Worm (Caenorhabditis elegans) whole organism, mixed stage, embryonic: Measurements from ENCODE around the gene C54F6.19.

Experiments
- M03D4.4 ChIP-seq: sonication (generic microtip); optimal IDR thresholded peaks from 2 replicates; lab custom pipeline; 2017; ENCODE audit warnings: mild to moderate bottlenecking, missing genetic modification characterization, missing compliant biosample characterization
- bed-3 ChIP-seq: fragments of 200-800 bp; sonication (Bioruptor generic); optimal IDR thresholded peaks from 3 replicates; lab custom pipeline; 2018; ENCODE audit warnings: mild to moderate bottlenecking, missing genetic modification characterization, moderate library complexity, missing compliant biosample characterization
- blmp-1 ChIP-seq: fragments of 150-350 bp; optimal IDR thresholded peaks from 2 replicates; lab custom pipeline; 2014; ENCODE audit warnings: missing biosample characterization, missing genetic modification characterization
- ceh-39 ChIP-seq: fragments of 150-350 bp; optimal IDR thresholded peaks from 2 replicates; lab custom pipeline; 2014; ENCODE audit warnings: missing biosample characterization, missing genetic modification characterization
- ces-1 ChIP-seq: fragments of 150-350 bp; optimal IDR thresholded peaks from 2 replicates; lab custom pipeline; 2014; ENCODE audit warnings: missing biosample characterization, missing genetic modification reagents, missing genetic modification characterization
- cnd-1 ChIP-seq: fragments of 200-800 bp; sonication (Bioruptor generic); optimal IDR thresholded peaks from 2 replicates; lab custom pipeline; 2018; ENCODE audit warnings: mild to moderate bottlenecking, missing genetic modification characterization, missing compliant biosample characterization
- drap-1 ChIP-seq: fragments of 200-800 bp; sonication (Bioruptor generic); optimal IDR thresholded peaks from 3 replicates; lab custom pipeline; 2018; ENCODE audit warnings: mild to moderate bottlenecking, missing genetic modification characterization, missing compliant biosample characterization
- elt-1 ChIP-seq: sonication (generic microtip); optimal IDR thresholded peaks from 2 replicates; lab custom pipeline; 2017; ENCODE audit warnings: missing genetic modification characterization, mild to moderate bottlenecking, missing compliant biosample characterization, antibody characterized with exemption, moderate library complexity, borderline replicate concordance; ENCODE audit not compliant: insufficient read depth
- elt-3 ChIP-seq: fragments of 150-350 bp; optimal IDR thresholded peaks from 2 replicates; lab custom pipeline; 2014; ENCODE audit warnings: missing biosample characterization, missing genetic modification characterization
- flh-1 ChIP-seq: fragments of 200-800 bp; sonication (Bioruptor generic); optimal IDR thresholded peaks from 2 replicates; lab custom pipeline; 2018; ENCODE audit warnings: mild to moderate bottlenecking, missing genetic modification characterization, moderate library complexity, missing compliant biosample characterization
- ham-2 ChIP-seq: fragments of 200-800 bp; sonication (Bioruptor generic); optimal IDR thresholded peaks from 2 replicates; lab custom pipeline; 2018; ENCODE audit warnings: mild to moderate bottlenecking, missing genetic modification characterization, missing compliant biosample characterization
- hlh-1 ChIP-seq: fragments of 150-350 bp; optimal IDR thresholded peaks from 2 replicates; lab custom pipeline; 2014; ENCODE audit warnings: missing biosample characterization, missing genetic modification reagents, missing genetic modification characterization
- lin-13 ChIP-seq: fragments of 150-350 bp; optimal IDR thresholded peaks from 2 replicates; lab custom pipeline; 2014; ENCODE audit warnings: missing biosample characterization, missing genetic modification characterization
- lsy-2 ChIP-seq: fragments of 150-350 bp; optimal IDR thresholded peaks from 2 replicates; lab custom pipeline; 2014; ENCODE audit warnings: missing biosample characterization, missing genetic modification characterization
- mab-5 ChIP-seq: fragments of 150-350 bp; optimal IDR thresholded peaks from 2 replicates; lab custom pipeline; 2014; ENCODE audit warnings: missing biosample characterization, missing genetic modification characterization
- mep-1 ChIP-seq: fragments of 150-350 bp; optimal IDR thresholded peaks from 2 replicates; lab custom pipeline; 2017; ENCODE audit warnings: missing biosample characterization, missing genetic modification reagents, missing genetic modification characterization, inconsistent platforms
- nhr-2 ChIP-seq: fragments of 150-350 bp; optimal IDR thresholded peaks from 2 replicates; lab custom pipeline; 2014; ENCODE audit warnings: missing biosample characterization, missing genetic modification characterization
- nhr-237 ChIP-seq: fragments of 150-350 bp; optimal IDR thresholded peaks from 2 replicates; lab custom pipeline; 2014; ENCODE audit warnings: missing biosample characterization, missing genetic modification characterization
- nhr-28 ChIP-seq: fragments of 150-350 bp; optimal IDR thresholded peaks from 2 replicates; lab custom pipeline; 2014; ENCODE audit warnings: missing biosample characterization, missing genetic modification characterization
- pha-4 ChIP-seq: fragments of 150-350 bp; optimal IDR thresholded peaks from 2 replicates; lab custom pipeline; 2018; ENCODE audit warnings: missing biosample characterization, missing genetic modification reagents, missing genetic modification characterization
- sem-2 ChIP-seq: fragments of 200-800 bp; sonication (Bioruptor generic); optimal IDR thresholded peaks from 2 replicates; lab custom pipeline; 2018; ENCODE audit warnings: mild to moderate bottlenecking, missing genetic modification characterization, missing compliant biosample characterization
- snpc-4 ChIP-seq: fragments of 150-350 bp; optimal IDR thresholded peaks from 2 replicates; lab custom pipeline; 2014; ENCODE audit warnings: missing biosample characterization, missing genetic modification characterization
- sptf-1 ChIP-seq: sonication (generic microtip); optimal IDR thresholded peaks from 2 replicates; lab custom pipeline; 2017; ENCODE audit warnings: mild to moderate bottlenecking, missing genetic modification characterization, moderate library complexity, missing compliant biosample characterization
- tbx-8 ChIP-seq: fragments of 200-800 bp; sonication (Bioruptor generic); optimal IDR thresholded peaks from 2 replicates; lab custom pipeline; 2018; ENCODE audit warnings: mild to moderate bottlenecking, missing genetic modification characterization, moderate library complexity, missing compliant biosample characterization
- unc-120 ChIP-seq: sonication (generic microtip); optimal IDR thresholded peaks from 2 replicates; lab custom pipeline; 2017; ENCODE audit warnings: missing genetic modification characterization, missing compliant biosample characterization; ENCODE audit not compliant: poor library complexity, severe bottlenecking
- unc-39 ChIP-seq: fragments of 150-350 bp; optimal IDR thresholded peaks from 2 replicates; lab custom pipeline; 2014; ENCODE audit warnings: missing biosample characterization, missing genetic modification characterization
- unc-62 ChIP-seq: fragments of 150-350 bp; optimal IDR thresholded peaks from 2 replicates; lab custom pipeline; 2014; ENCODE audit warnings: missing biosample characterization, missing genetic modification reagents, missing genetic modification characterization
- zip-8 ChIP-seq: fragments of 150-350 bp; optimal IDR thresholded peaks from 2 replicates; lab custom pipeline; 2014; ENCODE audit warnings: missing biosample characterization, missing genetic modification characterization
- ztf-11 ChIP-seq: fragments of 150-350 bp; optimal IDR thresholded peaks from 2 replicates; lab custom pipeline; 2014; ENCODE audit warnings: missing biosample characterization, missing genetic modification characterization

C54F6.19 gene

ce11 chrV:7532947-7533346, 12.3 kb upstream of the C54F6.19 start, which contains the start of gene C54F6.3:
TSS of gene C54F6.3 (plus strand) at chrV:7533247.
- no peak for TF ChIP-seq ham-2 (GFP tag; lab: Kevin White, UChicago)
- TF ChIP-seq lin-13 (tag; lab: Kevin White, UChicago) = no peak
- TF ChIP-seq unc-39 (tag; lab: Kevin White, UChicago) = no peak
- TF ChIP-seq mab-5 (tag; lab: Kevin White, UChicago) = no peak
- no peak for TF ChIP-seq hlh-1
- TF ChIP-seq unc-62 (GFP tag; lab: Kevin White, UChicago) = no peak
- TF ChIP-seq elt-1 (tag; lab: Kevin White, UChicago) = no peak
- no peak for TF ChIP-seq flh-1

ce11 chrV:7538018-7538417, 7.3 kb upstream of the C54F6.19 start, which contains the start of gene C54F6.12:
TSS of gene C54F6.12 (minus strand) at chrV:7538118.
- TF ChIP-seq nhr-237 (tag; lab: Kevin White, UChicago) (no peak), drap-1 (GFP tag; lab: Kevin White, UChicago) (no peak), pha-4 (tag; lab: Kevin White, UChicago) (no peak), nhr-2 (tag; lab: Kevin White, UChicago) (no peak), hlh-1 (no peak), ztf-11 (tag; lab: Kevin White, UChicago) (no peak), elt-3 (tag; lab: Kevin White, UChicago) (no peak)

- TF ChIP-seq drap-1 (GFP tag; lab: Kevin White, UChicago) (no peak), pha-4 (tag; lab: Kevin White, UChicago) (no peak), sem-2 (GFP tag; lab: Kevin White, UChicago) (no peak), mab-5 (tag; lab: Kevin White, UChicago) (no peak), cnd-1 (tag; lab: Kevin White, UChicago) (no peak), nhr-2 (tag; lab: Kevin White, UChicago) (no peak), unc-120 (tag; lab: Kevin White, UChicago) (no peak), flh-1 (no peak), lsy-2 (no peak), blmp-1 (tag; lab: Kevin White, UChicago) (no peak), bed-3 (no peak), unc-62 (GFP tag; lab: Kevin White, UChicago) (no peak), mep-1 (tag; lab: Kevin White, UChicago) (no peak), elt-3 (tag; lab: Kevin White, UChicago) (no peak), elt-1 (tag; lab: Kevin White, UChicago) (no peak), snpc-4 (tag; lab: Kevin White, UChicago) (no peak)
These were observed 6.3 kb upstream of the C54F6.19 start, which contains the start of gene srh-268 for ce11 chrV:7539015-7539414. TSS of gene srh-268 (plus strand) at chrV:7539315.

ce11 chrV:7543728-7544127, 1.6 kb upstream of the C54F6.19 start:
- TF ChIP-seq sptf-1 (tag; lab: Kevin White, UChicago) (no peak), zip-8 (tag; lab: Kevin White, UChicago) (peak; percentile 92), unc-39 (tag; lab: Kevin White, UChicago) (no peak)

- TF ChIP-seq ces-1 (GFP tag; lab: Kevin White, UChicago) (no peak), snpc-4 (tag; lab: Kevin White, UChicago) (no peak), pha-4 (tag; lab: Kevin White, UChicago) (no peak), tbx-8 (GFP tag; lab: Kevin White, UChicago) (no peak)
These were observed 2.2 kb downstream of the C54F6.19 start, which contains the start of gene ftn-1 for ce11 chrV:7547479-7547878. TSS of gene ftn-1 (minus strand) at chrV:7547579.

ce11 chrV:7548017-7548416, 2.7 kb downstream of the C54F6.19 start:
- no peak for TF ChIP-seq lin-13 (tag; lab: Kevin White, UChicago)
- TF ChIP-seq M03D4.4 (tag; lab: Kevin White, UChicago) = no peak
- TF ChIP-seq unc-62 (GFP tag; lab: Kevin White, UChicago) = no peak
- TF ChIP-seq mep-1 (tag; lab: Kevin White, UChicago) = no peak
- TF ChIP-seq elt-3 (tag; lab: Kevin White, UChicago) = no peak
- no peak for TF ChIP-seq lsy-2
- TF ChIP-seq nhr-28 (tag; lab: Kevin White, UChicago) = no peak
- no peak for TF ChIP-seq sptf-1 (tag; lab: Kevin White, UChicago)
- no peak for TF ChIP-seq bed-3
- TF ChIP-seq ceh-39 (tag; lab: Kevin White, UChicago) = no peak
- no peak for TF ChIP-seq hlh-1
- no peak for TF ChIP-seq blmp-1 (tag; lab: Kevin White, UChicago)
- TF ChIP-seq drap-1 (GFP tag; lab: Kevin White, UChicago) = no peak
- TF ChIP-seq cnd-1 (tag; lab: Kevin White, UChicago) = no peak
- TF ChIP-seq nhr-237 (tag; lab: Kevin White, UChicago) = no peak
- TF ChIP-seq, all 35 proteins: peak for 0
